Worm (Caenorhabditis elegans) whole organism, young adult: ENCODE results near the gene R09H10.1.

Source experiments
- F49E8.2 ChIP-seq: sonication (generic microtip); optimal IDR thresholded peaks from 3 replicates; lab custom pipeline; 2017; ENCODE audit warnings: missing genetic modification characterization, mild to moderate bottlenecking, missing compliant biosample characterization, antibody characterized with exemption, moderate library complexity; ENCODE audit not compliant: insufficient read depth
- F52B5.7 ChIP-seq: sonication (generic microtip); optimal IDR thresholded peaks from 2 replicates; lab custom pipeline; 2016; ENCODE audit warnings: mild to moderate bottlenecking, missing genetic modification characterization, missing compliant biosample characterization
- F57C9.4 ChIP-seq: sonication (generic microtip); optimal IDR thresholded peaks from 2 replicates; lab custom pipeline; 2017; ENCODE audit warnings: mild to moderate bottlenecking, missing genetic modification characterization, missing compliant biosample characterization
- Y67H2A.10 ChIP-seq: fragments of 200-800 bp; sonication (Bioruptor generic); conservative IDR thresholded peaks from 2 replicates; pipeline ENCODE4 v1.3.6; 2022; ENCODE audit warnings: missing genetic modification reagents, missing genetic modification characterization, missing compliant biosample characterization
- bed-2 ChIP-seq: fragments of 200-800 bp; sonication (Bioruptor generic); IDR thresholded peaks from 2 replicates; pipeline ENCODE4 v1.3.6; 2022; ENCODE audit warnings: missing genetic modification reagents, missing genetic modification characterization, missing compliant biosample characterization
- him-1 ChIP-seq: sonication (generic microtip); optimal IDR thresholded peaks from 2 replicates; lab custom pipeline; 2016; ENCODE audit warnings: missing genotype, missing genetic modification reagents, missing genetic modification characterization, missing compliant biosample characterization
- mel-28 ChIP-seq: sonication (generic microtip); optimal IDR thresholded peaks from 2 replicates; lab custom pipeline; 2016; ENCODE audit warnings: borderline replicate concordance, mild to moderate bottlenecking, missing genetic modification characterization, missing compliant biosample characterization
- rec-8 ChIP-seq, 2 experiments: sonication (generic microtip); optimal IDR thresholded peaks; 2 replicates each; lab custom pipeline; 2016; ENCODE audit warnings: mild to moderate bottlenecking in 2 of 2, missing genetic modification characterization in 2 of 2, missing genetic modification reagents in 2 of 2, missing genotype in 2 of 2, missing biosample characterization in 1 of 2, missing compliant biosample characterization in 1 of 2, moderate library complexity in 1 of 2
- tbx-9 ChIP-seq: sonication (generic microtip); optimal IDR thresholded peaks from 2 replicates; lab custom pipeline; 2016; ENCODE audit warnings: borderline replicate concordance, missing genetic modification characterization, inconsistent platforms, missing compliant biosample characterization

DNA sequence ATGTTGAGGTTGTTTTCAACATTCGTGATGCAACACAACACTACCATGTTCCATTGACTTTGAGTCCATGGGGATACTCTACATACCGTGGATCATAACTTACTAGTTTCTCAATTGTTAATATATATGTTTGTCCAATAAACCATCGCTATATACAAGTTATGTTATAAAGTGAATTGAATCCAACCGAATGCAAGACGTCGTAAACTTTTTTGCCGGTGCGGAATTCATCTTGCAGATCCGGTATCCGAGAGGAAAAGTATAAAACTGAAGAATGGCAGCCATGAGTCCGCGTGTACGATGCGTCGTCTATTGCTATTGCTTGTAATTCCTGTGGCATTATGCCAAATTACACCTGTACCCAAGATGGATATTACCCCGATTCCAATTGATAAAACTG lies 8.2 kb downstream of the R09H10.1 start, which contains the start of gene R09H10.6:
- TF ChIP-seq rec-8 (tag; optimal IDR thresholded peaks at IDR 0.05; lab: Kevin White, UChicago) (no peak), F49E8.2 (tag; lab: Kevin White, UChicago) (no peak), mel-28 (no peak), bed-2 (GFP tag; lab: Robert Waterston, UW) (no peak), F52B5.7 (tag; lab: Kevin White, UChicago) (no peak), tbx-9 (no peak), F57C9.4 (tag; lab: Kevin White, UChicago) (no peak), Y67H2A.10 (GFP tag; lab: Robert Waterston, UW) (no peak), him-1 (tag; lab: Kevin White, UChicago) (no peak)
